Worm (Caenorhabditis elegans) whole organism, L3 larva: ENCODE measurements around the gene tbcc-1.

Experiments used
- R02D3.7 ChIP-seq: fragments of 150-350 bp; optimal IDR thresholded peaks from 2 replicates; lab custom pipeline; 2014; ENCODE audit warnings: missing biosample characterization, missing genetic modification characterization
- ZK546.5 ChIP-seq: sonication (generic microtip); optimal IDR thresholded peaks from 2 replicates; lab custom pipeline; 2017; ENCODE audit warnings: missing biosample characterization, missing genetic modification characterization
- aly-2 ChIP-seq: fragments of 150-350 bp; optimal IDR thresholded peaks from 2 replicates; lab custom pipeline; 2014; ENCODE audit warnings: missing biosample characterization, missing genetic modification characterization
- ama-1 ChIP-seq: fragments of 150-350 bp; optimal IDR thresholded peaks from 2 replicates; lab custom pipeline; 2018
- ceh-16 ChIP-seq: sonication (generic microtip); optimal IDR thresholded peaks from 2 replicates; lab custom pipeline; 2017; ENCODE audit warnings: missing biosample characterization, missing genetic modification characterization
- ceh-28 ChIP-seq: fragments of 150-350 bp; optimal IDR thresholded peaks from 2 replicates; lab custom pipeline; 2014; ENCODE audit warnings: missing biosample characterization, missing genetic modification reagents, missing genetic modification characterization
- ceh-9 ChIP-seq: sonication (generic microtip); optimal IDR thresholded peaks from 2 replicates; lab custom pipeline; 2018; ENCODE audit warnings: missing biosample characterization, missing genetic modification characterization
- daf-12 ChIP-seq: fragments of 150-350 bp; optimal IDR thresholded peaks from 2 replicates; lab custom pipeline; 2014; ENCODE audit warnings: missing biosample characterization, missing genetic modification reagents, missing genetic modification characterization
- egl-27 ChIP-seq: sonication (generic microtip); optimal IDR thresholded peaks from 4 replicates; lab custom pipeline; 2017; ENCODE audit warnings: missing biosample characterization, missing genetic modification reagents, missing genetic modification characterization
- egl-5 ChIP-seq: fragments of 150-350 bp; optimal IDR thresholded peaks from 2 replicates; lab custom pipeline; 2017; ENCODE audit warnings: missing biosample characterization, missing genetic modification reagents, missing genetic modification characterization, inconsistent platforms
- elt-1 ChIP-seq: fragments of 150-350 bp; optimal IDR thresholded peaks from 2 replicates; lab custom pipeline; 2014; ENCODE audit warnings: missing biosample characterization, missing genetic modification characterization
- elt-2 ChIP-seq: sonication (generic microtip); optimal IDR thresholded peaks from 2 replicates; lab custom pipeline; 2016; ENCODE audit warnings: missing genetic modification reagents, mild to moderate bottlenecking, missing genetic modification characterization, missing compliant biosample characterization
- elt-3 ChIP-seq, 3 experiments: fragments of 150-350 bp in 1 of 3; sonication (generic microtip) in 2 of 3; optimal IDR thresholded peaks; 2 replicates in 2 of 3; 4 replicates in 1 of 3; lab custom pipeline; 2014 to 2017; ENCODE audit warnings: missing biosample characterization in 3 of 3, missing genetic modification characterization in 3 of 3
- eor-1 ChIP-seq, 2 experiments: fragments of 150-350 bp; optimal IDR thresholded peaks; 2 replicates each; lab custom pipeline; 2014 to 2018; ENCODE audit warnings: missing biosample characterization in 2 of 2, missing genetic modification characterization in 2 of 2
- fkh-10 ChIP-seq: sonication (generic microtip); optimal IDR thresholded peaks from 2 replicates; lab custom pipeline; 2017; ENCODE audit warnings: missing biosample characterization, missing genetic modification reagents, missing genetic modification characterization
- fkh-2 ChIP-seq: fragments of 150-350 bp; optimal IDR thresholded peaks from 2 replicates; lab custom pipeline; 2014; ENCODE audit warnings: missing biosample characterization, missing genetic modification reagents, missing genetic modification characterization
- fos-1 ChIP-seq: fragments of 150-350 bp; optimal IDR thresholded peaks from 2 replicates; lab custom pipeline; 2014; ENCODE audit warnings: missing biosample characterization, missing genetic modification characterization
- hmg-11 ChIP-seq: sonication (generic microtip); optimal IDR thresholded peaks from 2 replicates; lab custom pipeline; 2016; ENCODE audit warnings: missing genetic modification characterization, missing compliant biosample characterization
- jun-1 ChIP-seq: fragments of 150-350 bp; optimal IDR thresholded peaks from 2 replicates; lab custom pipeline; 2014; ENCODE audit warnings: missing biosample characterization, missing genetic modification reagents, missing genetic modification characterization
- lin-15B ChIP-seq: fragments of 150-350 bp; optimal IDR thresholded peaks from 2 replicates; lab custom pipeline; 2014; ENCODE audit warnings: missing biosample characterization, missing genetic modification characterization
- lin-39 ChIP-seq: fragments of 150-350 bp; optimal IDR thresholded peaks from 2 replicates; lab custom pipeline; 2018; ENCODE audit warnings: missing biosample characterization, missing genetic modification reagents, missing genetic modification characterization
- lsy-12 ChIP-seq: sonication (generic microtip); optimal IDR thresholded peaks from 2 replicates; lab custom pipeline; 2016; ENCODE audit warnings: mild to moderate bottlenecking, missing genetic modification characterization, missing compliant biosample characterization
- mdl-1 ChIP-seq: fragments of 150-350 bp; optimal IDR thresholded peaks from 2 replicates; lab custom pipeline; 2014; ENCODE audit warnings: missing biosample characterization, missing genetic modification characterization
- mml-1 ChIP-seq: fragments of 150-350 bp; sonication (generic microtip); optimal IDR thresholded peaks from 3 replicates; lab custom pipeline; 2014; ENCODE audit warnings: missing biosample characterization, missing genetic modification characterization
- nfya-1 ChIP-seq: sonication (generic microtip); optimal IDR thresholded peaks from 2 replicates; lab custom pipeline; 2017; ENCODE audit warnings: missing genetic modification characterization, mild to moderate bottlenecking, missing compliant biosample characterization, antibody characterized with exemption, moderate library complexity; ENCODE audit not compliant: insufficient read depth
- nhr-11 ChIP-seq: fragments of 150-350 bp; optimal IDR thresholded peaks from 2 replicates; lab custom pipeline; 2014; ENCODE audit warnings: missing biosample characterization, missing genetic modification characterization
- nhr-12 ChIP-seq: fragments of 150-350 bp; optimal IDR thresholded peaks from 2 replicates; lab custom pipeline; 2014; ENCODE audit warnings: missing biosample characterization, missing genetic modification characterization
- nhr-23 ChIP-seq: fragments of 150-350 bp; optimal IDR thresholded peaks from 2 replicates; lab custom pipeline; 2014; ENCODE audit warnings: missing biosample characterization, missing genetic modification reagents, missing genetic modification characterization
- nhr-237 ChIP-seq: fragments of 150-350 bp; optimal IDR thresholded peaks from 2 replicates; lab custom pipeline; 2014; ENCODE audit warnings: missing biosample characterization, missing genetic modification characterization
- nhr-25 ChIP-seq: sonication (generic microtip); optimal IDR thresholded peaks from 2 replicates; lab custom pipeline; 2017; ENCODE audit warnings: missing biosample characterization, missing genetic modification characterization
- nhr-28 ChIP-seq: fragments of 150-350 bp; optimal IDR thresholded peaks from 2 replicates; lab custom pipeline; 2014; ENCODE audit warnings: missing biosample characterization, missing genetic modification characterization
- nhr-43 ChIP-seq: sonication (generic microtip); optimal IDR thresholded peaks from 2 replicates; lab custom pipeline; 2016; ENCODE audit warnings: mild to moderate bottlenecking, missing genetic modification characterization, missing compliant biosample characterization; ENCODE audit not compliant: poor library complexity, severe bottlenecking
- nhr-67 ChIP-seq: fragments of 150-350 bp; optimal IDR thresholded peaks from 2 replicates; lab custom pipeline; 2014; ENCODE audit warnings: missing biosample characterization, missing genetic modification characterization
- nhr-76 ChIP-seq: fragments of 150-350 bp; sonication (generic microtip); optimal IDR thresholded peaks from 5 replicates; lab custom pipeline; 2014; ENCODE audit warnings: missing biosample characterization, missing genetic modification characterization
- nhr-77 ChIP-seq: fragments of 150-350 bp; optimal IDR thresholded peaks from 2 replicates; lab custom pipeline; 2014; ENCODE audit warnings: missing biosample characterization, missing genetic modification characterization
- pha-4 ChIP-seq: fragments of 150-350 bp; optimal IDR thresholded peaks from 2 replicates; lab custom pipeline; 2014; ENCODE audit warnings: missing biosample characterization, missing genetic modification reagents, missing genetic modification characterization
- pqm-1 ChIP-seq: fragments of 150-350 bp; optimal IDR thresholded peaks from 2 replicates; lab custom pipeline; 2017; ENCODE audit warnings: missing biosample characterization, missing genetic modification characterization, inconsistent platforms
- sea-2 ChIP-seq: fragments of 150-350 bp; sonication (generic microtip); optimal IDR thresholded peaks from 4 replicates; lab custom pipeline; 2014; ENCODE audit warnings: missing biosample characterization, missing genetic modification reagents, missing genetic modification characterization
- skn-1 ChIP-seq: fragments of 150-350 bp; optimal IDR thresholded peaks from 2 replicates; lab custom pipeline; 2014; ENCODE audit warnings: missing biosample characterization, missing genetic modification characterization
- snpc-4 ChIP-seq: fragments of 150-350 bp; optimal IDR thresholded peaks from 2 replicates; lab custom pipeline; 2014; ENCODE audit warnings: missing biosample characterization, missing genetic modification characterization
- tbx-2 ChIP-seq: sonication (generic microtip); optimal IDR thresholded peaks from 2 replicates; lab custom pipeline; 2016; ENCODE audit warnings: mild to moderate bottlenecking, missing genetic modification characterization, missing compliant biosample characterization
- unc-39 ChIP-seq: sonication (generic microtip); optimal IDR thresholded peaks from 4 replicates; lab custom pipeline; 2017; ENCODE audit warnings: missing biosample characterization, missing genetic modification characterization
- unc-62 ChIP-seq: fragments of 150-350 bp; sonication (generic microtip); optimal IDR thresholded peaks from 4 replicates; lab custom pipeline; 2014; ENCODE audit warnings: missing biosample characterization, missing genetic modification reagents, missing genetic modification characterization
- zag-1 ChIP-seq: fragments of 150-350 bp; optimal IDR thresholded peaks from 2 replicates; lab custom pipeline; 2014; ENCODE audit warnings: missing biosample characterization, missing genetic modification characterization
- ztf-11 ChIP-seq: fragments of 150-350 bp; optimal IDR thresholded peaks from 2 replicates; lab custom pipeline; 2014; ENCODE audit warnings: missing biosample characterization, missing genetic modification characterization
- ztf-4 ChIP-seq: fragments of 150-350 bp; optimal IDR thresholded peaks from 2 replicates; lab custom pipeline; 2014; ENCODE audit warnings: missing biosample characterization, missing genetic modification characterization

The tbcc-1 gene

ce11 chrIII:2804461-2804860 lies 16.2 kb downstream of the tbcc-1 start:
- no peak for TF ChIP-seq fos-1 (tag; lab: Kevin White, UChicago)
- no peak for TF ChIP-seq skn-1 (tag; lab: Kevin White, UChicago)
- TF ChIP-seq nhr-11 (tag; lab: Kevin White, UChicago): no peak
- TF ChIP-seq zag-1 (tag; lab: Kevin White, UChicago): no peak
- no peak for TF ChIP-seq nhr-67
- TF ChIP-seq nhr-77 (tag; lab: Kevin White, UChicago): no peak
- no peak for TF ChIP-seq nhr-12 (tag; lab: Kevin White, UChicago)
- TF ChIP-seq eor-1 (tag; optimal IDR thresholded peaks at IDR 0.05; lab: Kevin White, UChicago): no peak
- no peak for TF ChIP-seq fkh-10
- TF ChIP-seq nhr-76 (tag; lab: Kevin White, UChicago): no peak
- peak; percentile 81 for TF ChIP-seq nhr-23
- TF ChIP-seq lin-15B (tag; lab: Kevin White, UChicago): peak; percentile 63
- TF ChIP-seq egl-5 (tag; lab: Kevin White, UChicago): no peak
- no peak for TF ChIP-seq daf-12 (tag; lab: Kevin White, UChicago)
- TF ChIP-seq ama-1: no peak
- peak; percentile 42 for TF ChIP-seq snpc-4 (tag; lab: Kevin White, UChicago)
- TF ChIP-seq unc-39 (tag; lab: Kevin White, UChicago): no peak
- no peak for TF ChIP-seq R02D3.7 (tag; lab: Kevin White, UChicago)
- no peak for TF ChIP-seq elt-1 (tag; lab: Kevin White, UChicago)
- no peak for TF ChIP-seq nhr-237 (tag; lab: Kevin White, UChicago)
- no peak for TF ChIP-seq tbx-2
- TF ChIP-seq hmg-11 (tag; lab: Kevin White, UChicago): peak; percentile 6
- no peak for TF ChIP-seq ceh-28 (tag; lab: Kevin White, UChicago)
- TF ChIP-seq aly-2: no peak
- TF ChIP-seq lin-39 (tag; lab: Kevin White, UChicago): no peak
- TF ChIP-seq pha-4 (tag; lab: Kevin White, UChicago): peak; percentile 96
- no peak for TF ChIP-seq egl-27
- no peak for TF ChIP-seq elt-3 (tag; optimal IDR thresholded peaks at IDR 0.05; lab: Kevin White, UChicago)
- peak; percentile 61 for TF ChIP-seq nhr-25 (tag; lab: Kevin White, UChicago)
- no peak for TF ChIP-seq lsy-12 (tag; lab: Kevin White, UChicago)
- peak; percentile 45 for TF ChIP-seq fkh-2 (tag; lab: Kevin White, UChicago)
- TF ChIP-seq ceh-9 (tag; lab: Kevin White, UChicago): no peak
- TF ChIP-seq ZK546.5: no peak
- no peak for TF ChIP-seq ceh-16 (tag; lab: Kevin White, UChicago)
- no peak for TF ChIP-seq unc-62 (GFP tag; lab: Kevin White, UChicago)
- TF ChIP-seq nfya-1: peak; percentile 72
- TF ChIP-seq pqm-1 (tag; lab: Kevin White, UChicago): peak; percentile 20
- TF ChIP-seq elt-2: peak; percentile 18
- no peak for TF ChIP-seq ztf-11 (tag; lab: Kevin White, UChicago)
- TF ChIP-seq nhr-43: peak; percentile 15
- no peak for TF ChIP-seq mml-1
- no peak for TF ChIP-seq ztf-4 (tag; lab: Kevin White, UChicago)
- TF ChIP-seq jun-1 (tag; lab: Kevin White, UChicago): no peak
- TF ChIP-seq mdl-1: no peak
- no peak for TF ChIP-seq sea-2
- no peak for TF ChIP-seq nhr-28 (tag; lab: Kevin White, UChicago)

- TF ChIP-seq egl-27 (no peak), jun-1 (tag; lab: Kevin White, UChicago) (peak; percentile 3), nhr-23 (peak; percentile 26), R02D3.7 (tag; lab: Kevin White, UChicago) (no peak), ama-1 (peak; percentile 68), nfya-1 (peak; percentile 52), pha-4 (tag; lab: Kevin White, UChicago) (peak; percentile 56), fkh-2 (tag; lab: Kevin White, UChicago) (no peak), ceh-28 (tag; lab: Kevin White, UChicago) (peak; percentile 4), lin-15B (tag; lab: Kevin White, UChicago) (peak; percentile 76)
These were observed 16.8 kb downstream of the tbcc-1 start, which contains the start of gene Y71H2AM.3 for ce11 chrIII:2805084-2805483. TSS of gene Y71H2AM.3 (plus strand) at chrIII:2805430.
